Fruit fly (Drosophila melanogaster): ENCODE data around the gene Pgant4.
A peak's percentile ranks its signal among the peaks of the same experiment; 100 is the strongest.

Gene Pgant4

dm6 chr2L:3444789-3445188 is 27.6 kb upstream of the Pgant4 start (continued):
- no peak for TF ChIP-seq knrl (GFP tag; IDR thresholded peaks at IDR 0.05; ENCODE audit: partially characterized antibody)
- TF ChIP-seq CG12659 (GFP tag; optimal IDR thresholded peaks at IDR 0.05), result peak; percentile 15
- TF ChIP-seq sim (GFP tag; IDR thresholded peaks at IDR 0.05), result peak; percentile 39; the same call in 1 of the 2 replicates
- peak; percentile 65 for TF ChIP-seq Ptx1 (GFP tag; IDR thresholded peaks at IDR 0.05)
- no peak for TF ChIP-seq CG2129 (GFP tag; IDR thresholded peaks at IDR 0.05; ENCODE audit: partially characterized antibody)
- peak; percentile 63 for TF ChIP-seq Antp (GFP tag; optimal IDR thresholded peaks at IDR 0.05)
- TF ChIP-seq CG3847 (GFP tag; IDR thresholded peaks at IDR 0.05), result peak; percentile 45; the same call in 1 of the 2 replicates
- peak; percentile 40; the same call in 1 of the 2 replicates for TF ChIP-seq H2.0 (GFP tag; IDR thresholded peaks at IDR 0.05)
- no peak for TF ChIP-seq bbx (GFP tag; IDR thresholded peaks at IDR 0.05; ENCODE audit: partially characterized antibody)
- TF ChIP-seq CG16815 (GFP tag; optimal IDR thresholded peaks at IDR 0.05), result peak; percentile 4
- peak; percentile 16 for TF ChIP-seq CG13424 (tag; optimal IDR thresholded peaks at IDR 0.05)
- peak; percentile 35 for TF ChIP-seq CG10979 (tag; optimal IDR thresholded peaks at IDR 0.05)
- no peak for TF ChIP-seq CG14860 (GFP tag; IDR thresholded peaks at IDR 0.05; ENCODE audit: partially characterized antibody)
- TF ChIP-seq CG2875 (GFP tag; optimal IDR thresholded peaks at IDR 0.05), result peak; percentile 23
- no peak for TF ChIP-seq Ets97D (GFP tag; optimal IDR thresholded peaks at IDR 0.05)
- TF ChIP-seq Camta (GFP tag; optimal IDR thresholded peaks at IDR 0.05), result peak; percentile 21
- no peak for TF ChIP-seq CG10274 (GFP tag; optimal IDR thresholded peaks at IDR 0.05)
- no peak for TF ChIP-seq dimm (GFP tag; IDR thresholded peaks at IDR 0.05)
- TF ChIP-seq Awh (GFP tag; IDR thresholded peaks at IDR 0.05), result 0 out of 2 replicates have a peak, but pooled peaks have one; percentile 21
- TF ChIP-seq CG17802 (tag; optimal IDR thresholded peaks at IDR 0.05), result no peak
- no peak for TF ChIP-seq NC2α (GFP tag; optimal IDR thresholded peaks at IDR 0.05)
- peak; percentile 41 for TF ChIP-seq fd96Cb (tag; optimal IDR thresholded peaks at IDR 0.05)
- no peak for TF ChIP-seq CG17361 (GFP tag; IDR thresholded peaks at IDR 0.05)
- TF ChIP-seq CG1647 (GFP tag; optimal IDR thresholded peaks at IDR 0.05), result peak; percentile 35
- no peak for TF ChIP-seq CG13296 (GFP tag; optimal IDR thresholded peaks at IDR 0.05)
- TF ChIP-seq esg (GFP tag; conservative IDR thresholded peaks at IDR 0.05), result peak; percentile 60
- peak; percentile 28 for TF ChIP-seq CG4820 (GFP tag; optimal IDR thresholded peaks at IDR 0.05)
- no peak for TF ChIP-seq CG2202 (tag; optimal IDR thresholded peaks at IDR 0.05)
- no peak for TF ChIP-seq CG6654 (GFP tag; optimal IDR thresholded peaks at IDR 0.05)
- peak; percentile 36 for TF ChIP-seq CG15269 (tag; optimal IDR thresholded peaks at IDR 0.05)
- no peak for TF ChIP-seq Bteb2 (GFP tag; optimal IDR thresholded peaks at IDR 0.05)
- no peak for TF ChIP-seq CG12071 (GFP tag; optimal IDR thresholded peaks at IDR 0.05)
- peak; percentile 34 for TF ChIP-seq pb (GFP tag; optimal IDR thresholded peaks at IDR 0.05)
- no peak for TF ChIP-seq CG17186 (GFP tag; optimal IDR thresholded peaks at IDR 0.05)
- peak; percentile 39; the same call in 2 of the 3 replicates for TF ChIP-seq gce (GFP tag; IDR thresholded peaks at IDR 0.05)
- TF ChIP-seq trem (tag; optimal IDR thresholded peaks at IDR 0.05), result no peak
- peak; percentile 84 for TF ChIP-seq Drgx (GFP tag; IDR thresholded peaks at IDR 0.05)
- 0 out of 2 replicates have a peak, but pooled peaks have one; percentile 24 for TF ChIP-seq E2f2 (GFP tag; IDR thresholded peaks at IDR 0.05)
- TF ChIP-seq CG1603 (tag; optimal IDR thresholded peaks at IDR 0.05), result peak; percentile 72
- no peak for TF ChIP-seq sd (tag; optimal IDR thresholded peaks at IDR 0.05)
- TF ChIP-seq CG14667 (GFP tag; IDR thresholded peaks at IDR 0.05), result peak; percentile 44; the same call in 1 of the 2 replicates
- TF ChIP-seq dm (GFP tag; optimal IDR thresholded peaks at IDR 0.05), result no peak
- no peak for TF ChIP-seq peb (GFP tag; IDR thresholded peaks at IDR 0.05)
- peak; percentile 61 for TF ChIP-seq Xbp1 (GFP tag; optimal IDR thresholded peaks at IDR 0.05)
- TF ChIP-seq HLH3B (GFP tag; IDR thresholded peaks at IDR 0.05), result peak; percentile 49; the same call in 1 of the 2 replicates
- peak; percentile 25 for TF ChIP-seq Six4 (GFP tag; optimal IDR thresholded peaks at IDR 0.05)
- TF ChIP-seq exex (tag; optimal IDR thresholded peaks at IDR 0.05), result no peak
- TF ChIP-seq gt (GFP tag; IDR thresholded peaks at IDR 0.05), result peak; percentile 12; the same call in 1 of the 2 replicates
- peak; percentile 38; the same call in 1 of the 2 replicates for TF ChIP-seq CG32532 (GFP tag; IDR thresholded peaks at IDR 0.05)
- TF ChIP-seq CG13123 (GFP tag; optimal IDR thresholded peaks at IDR 0.05), result no peak
- TF ChIP-seq Ravus (GFP tag; IDR thresholded peaks at IDR 0.05), result no peak
